Fruit fly (Drosophila melanogaster): Measurements from ENCODE around the gene Sid.

The Sid gene

DNA sequence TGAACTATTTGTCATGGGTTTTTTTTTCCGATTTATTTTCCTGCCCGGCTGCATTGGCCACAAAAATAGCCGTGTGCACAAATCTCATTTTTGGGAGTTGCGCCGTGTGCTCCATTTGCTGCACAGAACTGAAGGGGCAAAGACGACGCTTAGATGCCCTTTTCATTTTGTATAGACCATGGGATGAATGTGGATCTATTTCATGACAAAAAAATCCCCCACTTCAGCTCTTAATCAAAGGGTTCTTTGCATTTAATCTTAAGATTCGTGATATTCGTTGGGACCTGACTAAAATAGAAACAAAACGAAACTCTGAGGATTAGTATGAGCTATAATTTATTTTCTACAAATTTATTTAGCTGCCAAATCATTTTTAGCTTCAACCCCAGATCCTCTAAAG lies 40.4 kb upstream of the Sid start (continued):
- TF ChIP-seq MESR4 (GFP tag; optimal IDR thresholded peaks at IDR 0.05) (no peak), CG34376 (GFP tag; optimal IDR thresholded peaks at IDR 0.05) (no peak), nmo (GFP tag; optimal IDR thresholded peaks at IDR 0.05) (peak; percentile 39), CG9817 (tag; optimal IDR thresholded peaks at IDR 0.05) (no peak), gro (GFP tag; optimal IDR thresholded peaks at IDR 0.05) (no peak), wdn (GFP tag; IDR thresholded peaks at IDR 0.05) (no peak), Oli (tag; optimal IDR thresholded peaks at IDR 0.05) (no peak), CG13123 (GFP tag; optimal IDR thresholded peaks at IDR 0.05) (no peak), ems (GFP tag; optimal IDR thresholded peaks at IDR 0.05) (no peak), Sox102F (GFP tag; optimal IDR thresholded peaks at IDR 0.05) (peak; percentile 26), Med (GFP tag) (peak; percentile 10), mld (GFP tag; IDR thresholded peaks at IDR 0.05; ENCODE audit: partially characterized antibody) (no peak), dpn (GFP tag; optimal IDR thresholded peaks at IDR 0.05) (no peak), CG11247 (GFP tag; IDR thresholded peaks at IDR 0.05) (no peak)

DNA sequence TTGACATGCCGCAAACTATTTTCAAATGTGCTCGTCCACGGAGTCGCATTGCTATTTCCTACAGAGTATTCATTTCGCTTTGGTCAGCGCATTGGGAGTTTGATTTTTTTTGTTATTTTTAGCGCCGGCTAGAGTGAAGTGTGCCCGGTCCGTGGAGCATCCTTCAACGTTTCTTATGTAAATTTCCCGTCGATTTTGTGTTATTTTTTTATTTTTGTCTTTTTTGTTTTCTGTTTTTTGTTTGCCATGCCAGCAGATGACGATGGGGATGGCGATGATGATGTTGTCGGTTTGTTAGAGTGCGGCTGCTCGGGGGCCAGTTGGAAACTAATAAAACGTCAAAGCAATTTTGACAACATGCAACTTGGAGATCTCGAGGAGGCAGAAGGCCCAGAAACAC lies 39.6 kb upstream of the Sid start:
- TF ChIP-seq esg (GFP tag; conservative IDR thresholded peaks at IDR 0.05): no peak
- no peak for TF ChIP-seq CG4730 (GFP tag; IDR thresholded peaks at IDR 0.05)
- TF ChIP-seq CG1832 (GFP tag; optimal IDR thresholded peaks at IDR 0.05): no peak
- TF ChIP-seq CHES-1-like (GFP tag; optimal IDR thresholded peaks at IDR 0.05): no peak
- no peak for TF ChIP-seq aop (GFP tag; IDR thresholded peaks at IDR 0.05)
- TF ChIP-seq vfl (GFP tag; optimal IDR thresholded peaks at IDR 0.05): no peak
- TF ChIP-seq sqz (GFP tag; optimal IDR thresholded peaks at IDR 0.05): peak; percentile 13
- no peak for TF ChIP-seq CG31365 (tag; optimal IDR thresholded peaks at IDR 0.05)
- no peak for TF ChIP-seq CG10366 (GFP tag; IDR thresholded peaks at IDR 0.05)
- no peak for TF ChIP-seq CG12391 (tag; optimal IDR thresholded peaks at IDR 0.05)
- peak in 1 of 2 experiments; percentile 34 for TF ChIP-seq Pdp1 (GFP tag; optimal IDR thresholded peaks at IDR 0.05)

DNA sequence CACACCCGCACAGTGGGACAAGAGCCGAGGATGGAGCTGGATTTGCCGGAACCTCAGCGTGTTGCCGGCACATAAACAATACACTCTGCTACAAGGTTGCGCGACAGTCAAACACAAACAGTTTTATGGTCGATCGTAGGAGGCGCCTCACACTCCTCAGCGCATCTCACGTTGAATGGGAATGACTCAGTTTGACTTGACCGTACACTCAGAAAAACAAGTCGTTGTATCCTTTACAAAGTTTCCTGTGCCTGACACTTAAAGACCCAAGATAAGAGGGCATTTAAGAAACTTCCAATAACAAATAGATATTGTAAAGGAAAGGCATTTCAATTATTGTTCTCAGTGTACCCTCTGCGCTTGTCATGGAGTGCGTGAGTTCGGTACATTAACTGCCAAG lies 38.8 kb upstream of the Sid start:
- TF ChIP-seq Antp (GFP tag; optimal IDR thresholded peaks at IDR 0.05) (peak; percentile 60), btn (GFP tag; optimal IDR thresholded peaks at IDR 0.05) (peak; percentile 62), Bgb (GFP tag; IDR thresholded peaks at IDR 0.05; ENCODE audit: partially characterized antibody) (no peak), CG17612 (GFP tag; IDR thresholded peaks at IDR 0.05) (no peak), Vsx1 (GFP tag; optimal IDR thresholded peaks at IDR 0.05) (no peak), Hand (GFP tag; optimal IDR thresholded peaks at IDR 0.05) (no peak), sug (tag; optimal IDR thresholded peaks at IDR 0.05) (no peak), Poxn (GFP tag; IDR thresholded peaks at IDR 0.05) (no peak), D19B (GFP tag; optimal IDR thresholded peaks at IDR 0.05) (no peak), maf-S (GFP tag; optimal IDR thresholded peaks at IDR 0.05) (peak; percentile 22), Eip74EF (GFP tag; optimal IDR thresholded peaks at IDR 0.05) (no peak), so (GFP tag; IDR thresholded peaks at IDR 0.05) (no peak), Opbp (GFP tag; IDR thresholded peaks at IDR 0.05; ENCODE audit: partially characterized antibody) (no peak), kah (GFP tag; optimal IDR thresholded peaks at IDR 0.05) (no peak), Scr (GFP tag; IDR thresholded peaks at IDR 0.05; ENCODE audit: partially characterized antibody) (no peak), onecut (GFP tag; IDR thresholded peaks at IDR 0.05) (peak; percentile 50; the same call in 1 of the 2 replicates), Nf-YB (GFP tag; optimal IDR thresholded peaks at IDR 0.05) (no peak), Xbp1 (GFP tag; optimal IDR thresholded peaks at IDR 0.05) (peak; percentile 47), HLH54F (GFP tag; optimal IDR thresholded peaks at IDR 0.05) (peak; percentile 16), Ets97D (GFP tag; optimal IDR thresholded peaks at IDR 0.05) (no peak), CG4328 (GFP tag; optimal IDR thresholded peaks at IDR 0.05) (no peak), Hr78 (GFP tag; optimal IDR thresholded peaks at IDR 0.05) (no peak), BtbVII (GFP tag; optimal IDR thresholded peaks at IDR 0.05) (no peak), HHEX (GFP tag; optimal IDR thresholded peaks at IDR 0.05) (peak; percentile 4), klu (GFP tag; IDR thresholded peaks at IDR 0.05) (no peak)
